Worm (Caenorhabditis elegans): ENCODE measurements around the gene C11D2.4.

- no peak for TF ChIP-seq nhr-6 (tag; optimal IDR thresholded peaks at IDR 0.05)
- TF ChIP-seq ztf-11 (tag; optimal IDR thresholded peaks at IDR 0.05) = no peak
- no peak for TF ChIP-seq sma-3 (GFP tag; optimal IDR thresholded peaks at IDR 0.05)
Observed at ce11 chrIV:6145984-6146383, 10.8 kb downstream of the C11D2.4 start.
